Worm (Caenorhabditis elegans) whole organism, L4/young adult: ENCODE data around the gene H25K10.1.

Source experiments
- W03F9.2 ChIP-seq: fragments of 150-350 bp; optimal IDR thresholded peaks from 2 replicates; lab custom pipeline; 2014; ENCODE audit warnings: missing biosample characterization, missing genetic modification characterization
- dao-5 ChIP-seq: sonication (generic microtip); optimal IDR thresholded peaks from 2 replicates; lab custom pipeline; 2016; ENCODE audit warnings: missing genotype, missing genetic modification characterization, moderate library complexity, missing compliant biosample characterization
- him-1 ChIP-seq: sonication (generic microtip); optimal IDR thresholded peaks from 2 replicates; lab custom pipeline; 2016; ENCODE audit warnings: missing genotype, missing genetic modification reagents, missing genetic modification characterization, missing compliant biosample characterization

- TF ChIP-seq W03F9.2 (no peak), him-1 (no peak), dao-5 (tag; lab: Kevin White, UChicago) (no peak)
Measured at ce11 chrIV:16176808-16177207, 25.4 kb upstream of the H25K10.1 start.
